Fruit fly (Drosophila melanogaster) whole organism, embryonic: ENCODE data around the gene armi.

Source experiments
- CG11560 ChIP-seq: fragments of 200-800 bp; sonication (Bioruptor generic); IDR thresholded peaks from 3 replicates; pipeline ENCODE4 v1.3.6; 2022; ENCODE audit warnings: missing biosample characterization, missing genetic modification characterization
- CG11695 ChIP-seq: fragments of 200-800 bp; sonication (Bioruptor generic); IDR thresholded peaks from 3 replicates; pipeline ENCODE4 v1.3.6; 2022; ENCODE audit warnings: missing biosample characterization, missing genetic modification characterization
- CG42726 ChIP-seq: fragments of 200-800 bp; sonication (Bioruptor generic); IDR thresholded peaks from 2 replicates; pipeline ENCODE4 v1.3.6; 2022; ENCODE audit warnings: missing biosample characterization, missing genetic modification characterization; ENCODE audit not compliant: partially characterized antibody
- cas ChIP-seq: fragments of 200-800 bp; sonication (Bioruptor generic); IDR thresholded peaks from 2 replicates; pipeline ENCODE4 v1.3.6; 2022; ENCODE audit warnings: missing biosample characterization, missing genetic modification characterization
- dmrt11E ChIP-seq: fragments of 200-800 bp; sonication (Bioruptor generic); optimal IDR thresholded peaks from 3 replicates; lab custom pipeline; 2018; ENCODE audit warnings: missing biosample characterization, mild to moderate bottlenecking, missing genetic modification characterization, moderate library complexity
- ken ChIP-seq: fragments of 200-800 bp; sonication (Bioruptor generic); IDR thresholded peaks from 3 replicates; pipeline ENCODE4 v1.3.6; 2022; ENCODE audit warnings: missing biosample characterization, missing genetic modification characterization
- oc ChIP-seq: fragments of 200-800 bp; sonication (Bioruptor generic); optimal IDR thresholded peaks from 2 replicates; lab custom pipeline; 2018; ENCODE audit warnings: missing biosample characterization, mild to moderate bottlenecking, missing genetic modification characterization, moderate library complexity
- psq ChIP-seq: fragments of 200-800 bp; sonication (Bioruptor generic); optimal IDR thresholded peaks from 2 replicates; lab custom pipeline; 2017; ENCODE audit warnings: missing biosample characterization, missing genetic modification characterization
- sob ChIP-seq: fragments of 200-800 bp; sonication (Bioruptor generic); IDR thresholded peaks from 2 replicates; pipeline ENCODE4 v1.3.6; 2022; ENCODE audit warnings: missing biosample characterization, missing genetic modification characterization

dm6 chr3L:3512567-3512966, 51.5 kb downstream of the armi start, which contains the start of gene ImpE2:
- TF ChIP-seq psq (GFP tag; lab: Kevin White, UChicago) (no peak), CG42726 (GFP tag; lab: Robert Waterston, UW) (no peak), oc (tag; lab: Kevin White, UChicago) (no peak), cas (no peak), CG11695 (GFP tag; lab: Robert Waterston, UW) (no peak), dmrt11E (no peak), ken (GFP tag; lab: Robert Waterston, UW) (no peak), CG11560 (tag; lab: Robert Waterston, UW) (no peak), sob (GFP tag; lab: Robert Waterston, UW) (no peak)
